Fruit fly (Drosophila melanogaster) whole organism, prepupa: ENCODE measurements around the gene Alp5.

Experiments used
- Blimp-1 ChIP-seq: fragments of 200-800 bp; sonication (Bioruptor generic); optimal IDR thresholded peaks from 3 replicates; lab custom pipeline; 2017; ENCODE audit warnings: missing biosample characterization, missing genetic modification characterization, mild to moderate bottlenecking, moderate library complexity, missing genetic modification reagents
- CG11294 ChIP-seq: fragments of 200-800 bp; sonication (Bioruptor generic); IDR thresholded peaks from 2 replicates; pipeline ENCODE4 v1.3.6; 2022; ENCODE audit warnings: missing biosample characterization, missing genetic modification characterization
- CG11762 ChIP-seq: fragments of 200-800 bp; sonication (Bioruptor generic); optimal IDR thresholded peaks from 3 replicates; lab custom pipeline; 2016; ENCODE audit warnings: missing biosample characterization, missing genetic modification characterization; ENCODE audit not compliant: insufficient read depth
- CG16779 ChIP-seq: fragments of 200-800 bp; sonication (Bioruptor generic); optimal IDR thresholded peaks from 3 replicates; lab custom pipeline; 2017; ENCODE audit warnings: missing biosample characterization, mild to moderate bottlenecking, missing genetic modification characterization
- CG3032 ChIP-seq: fragments of 200-800 bp; optimal IDR thresholded peaks from 2 replicates; lab custom pipeline; 2019; ENCODE audit warnings: missing biosample characterization, mild to moderate bottlenecking, missing genetic modification characterization, moderate library complexity
- CG31627 ChIP-seq: fragments of 200-800 bp; sonication (Bioruptor generic); optimal IDR thresholded peaks from 3 replicates; lab custom pipeline; 2016; ENCODE audit warnings: missing biosample characterization, missing genetic modification characterization
- CG32006 ChIP-seq: fragments of 200-800 bp; sonication (Bioruptor generic); optimal IDR thresholded peaks from 3 replicates; lab custom pipeline; 2017; ENCODE audit warnings: missing biosample characterization, mild to moderate bottlenecking, missing genetic modification characterization
- CG34406 ChIP-seq: fragments of 200-800 bp; sonication (Bioruptor generic); optimal IDR thresholded peaks from 3 replicates; lab custom pipeline; 2016; ENCODE audit warnings: missing biosample characterization, missing genetic modification characterization
- CG6808 ChIP-seq: fragments of 200-800 bp; sonication (Bioruptor generic); optimal IDR thresholded peaks from 3 replicates; lab custom pipeline; 2017; ENCODE audit warnings: missing biosample characterization, missing genetic modification characterization, mild to moderate bottlenecking, moderate library complexity, missing genetic modification reagents
- CG6854 ChIP-seq: fragments of 200-800 bp; sonication (Bioruptor generic); optimal IDR thresholded peaks from 2 replicates; lab custom pipeline; 2017; ENCODE audit warnings: missing biosample characterization, mild to moderate bottlenecking, missing genetic modification characterization
- CG7368 ChIP-seq: fragments of 200-800 bp; sonication (Bioruptor generic); optimal IDR thresholded peaks from 3 replicates; lab custom pipeline; 2016; ENCODE audit warnings: missing biosample characterization, missing genetic modification characterization
- CG8319 ChIP-seq: fragments of 200-800 bp; sonication (Bioruptor generic); optimal IDR thresholded peaks from 3 replicates; lab custom pipeline; 2016; ENCODE audit warnings: missing biosample characterization, missing genetic modification characterization
- CG8632 ChIP-seq: fragments of 200-800 bp; sonication (Bioruptor generic); optimal IDR thresholded peaks from 3 replicates; lab custom pipeline; 2016; ENCODE audit warnings: missing biosample characterization, missing genetic modification characterization
- CG9139 ChIP-seq: fragments of 200-800 bp; sonication (Bioruptor generic); optimal IDR thresholded peaks from 3 replicates; lab custom pipeline; 2017; ENCODE audit warnings: missing biosample characterization, mild to moderate bottlenecking, missing genetic modification characterization
- Eip75B ChIP-seq: fragments of 200-800 bp; sonication (Bioruptor generic); optimal IDR thresholded peaks from 3 replicates; lab custom pipeline; 2016; ENCODE audit warnings: missing biosample characterization, missing genetic modification characterization
- Eip78C ChIP-seq: fragments of 200-800 bp; sonication (Bioruptor generic); peaks from one replicate; lab custom pipeline; 2016; ENCODE audit warnings: missing biosample characterization, missing genetic modification characterization
- Gug ChIP-seq: fragments of 200-800 bp; sonication (Bioruptor generic); IDR thresholded peaks from 2 replicates; pipeline ENCODE4 v1.3.6; 2022; ENCODE audit warnings: missing biosample characterization, missing genetic modification characterization
- Hr38 ChIP-seq: sonication (Bioruptor generic); optimal IDR thresholded peaks from 2 replicates; lab custom pipeline; 2016; ENCODE audit warnings: missing biosample characterization, missing genetic modification characterization
- Hr39 ChIP-seq: fragments of 200-800 bp; sonication (Bioruptor generic); optimal IDR thresholded peaks from 2 replicates; lab custom pipeline; 2016; ENCODE audit warnings: missing biosample characterization, missing genetic modification characterization
- Hr4 ChIP-seq: fragments of 200-800 bp; sonication (Bioruptor generic); optimal IDR thresholded peaks from 3 replicates; lab custom pipeline; 2016; ENCODE audit warnings: missing biosample characterization, missing genetic modification characterization
- Met ChIP-seq: fragments of 200-800 bp; sonication (Bioruptor generic); optimal IDR thresholded peaks from 3 replicates; lab custom pipeline; 2016; ENCODE audit warnings: missing biosample characterization, missing genetic modification characterization
- OdsH ChIP-seq: fragments of 200-800 bp; sonication (Bioruptor generic); optimal IDR thresholded peaks from 3 replicates; lab custom pipeline; 2016; ENCODE audit warnings: missing biosample characterization, missing genetic modification characterization
- Smox ChIP-seq: fragments of 200-800 bp; sonication (Bioruptor generic); optimal IDR thresholded peaks from 3 replicates; lab custom pipeline; 2016; ENCODE audit warnings: missing biosample characterization, missing genetic modification characterization
- Sox14 ChIP-seq: fragments of 200-800 bp; sonication (Bioruptor generic); optimal IDR thresholded peaks from 3 replicates; lab custom pipeline; 2016; ENCODE audit warnings: missing biosample characterization, missing genetic modification characterization
- Sox15 ChIP-seq: fragments of 200-800 bp; sonication (Bioruptor generic); optimal IDR thresholded peaks from 3 replicates; lab custom pipeline; 2016; ENCODE audit warnings: missing biosample characterization, missing genetic modification characterization
- achi ChIP-seq: fragments of 200-800 bp; sonication (Bioruptor generic); optimal IDR thresholded peaks from 3 replicates; lab custom pipeline; 2016; ENCODE audit warnings: missing biosample characterization, missing genetic modification characterization
- acj6 ChIP-seq: fragments of 200-800 bp; sonication (Bioruptor generic); optimal IDR thresholded peaks from 3 replicates; lab custom pipeline; 2016; ENCODE audit warnings: missing biosample characterization, missing genetic modification characterization
- cyc ChIP-seq: fragments of 200-800 bp; sonication (Bioruptor generic); optimal IDR thresholded peaks from 3 replicates; lab custom pipeline; 2016; ENCODE audit warnings: missing biosample characterization, missing genetic modification characterization
- dac ChIP-seq: fragments of 200-800 bp; sonication (Bioruptor generic); optimal IDR thresholded peaks from 2 replicates; lab custom pipeline; 2017; ENCODE audit warnings: missing biosample characterization, mild to moderate bottlenecking, missing genetic modification characterization
- dsx ChIP-seq: fragments of 200-800 bp; optimal IDR thresholded peaks from 3 replicates; lab custom pipeline; 2019; ENCODE audit warnings: missing biosample characterization, mild to moderate bottlenecking, missing genetic modification characterization, moderate library complexity; ENCODE audit not compliant: poor library complexity, severe bottlenecking
- eg ChIP-seq: fragments of 200-800 bp; sonication (Bioruptor generic); IDR thresholded peaks from 3 replicates; pipeline ENCODE4 v1.3.6; 2022; ENCODE audit warnings: missing biosample characterization, missing genetic modification characterization
- esn ChIP-seq: fragments of 200-800 bp; sonication (Bioruptor generic); optimal IDR thresholded peaks from 2 replicates; lab custom pipeline; 2016; ENCODE audit warnings: missing biosample characterization, mild to moderate bottlenecking, missing genetic modification characterization, moderate library complexity
- fd59A ChIP-seq: fragments of 200-800 bp; sonication (Bioruptor generic); optimal IDR thresholded peaks from 2 replicates; lab custom pipeline; 2017; ENCODE audit warnings: missing biosample characterization, mild to moderate bottlenecking, missing genetic modification characterization, missing genetic modification reagents
- fd85E ChIP-seq: fragments of 200-800 bp; sonication (Bioruptor generic); optimal IDR thresholded peaks from 3 replicates; lab custom pipeline; 2016; ENCODE audit warnings: missing biosample characterization, missing genetic modification characterization
- fkh ChIP-seq: fragments of 200-800 bp; sonication (Bioruptor generic); optimal IDR thresholded peaks from 3 replicates; lab custom pipeline; 2017; ENCODE audit warnings: missing biosample characterization, mild to moderate bottlenecking, missing genetic modification characterization, moderate library complexity
- lz ChIP-seq: fragments of 200-800 bp; sonication (Bioruptor generic); optimal IDR thresholded peaks from 3 replicates; lab custom pipeline; 2016; ENCODE audit warnings: missing biosample characterization, missing genetic modification characterization
- net ChIP-seq: fragments of 200-800 bp; sonication (Bioruptor generic); optimal IDR thresholded peaks from 3 replicates; lab custom pipeline; 2016; ENCODE audit warnings: missing biosample characterization, missing genetic modification characterization
- pdm3 ChIP-seq: fragments of 200-800 bp; sonication (Bioruptor generic); optimal IDR thresholded peaks from 3 replicates; lab custom pipeline; 2016; ENCODE audit warnings: missing biosample characterization, missing genetic modification characterization
- salr ChIP-seq, 2 experiments: fragments of 200-800 bp; sonication (Bioruptor generic); optimal IDR thresholded peaks; 3 replicates each; lab custom pipeline; 2016 to 2018; ENCODE audit warnings: missing biosample characterization in 2 of 2, missing genetic modification characterization in 2 of 2, mild to moderate bottlenecking in 1 of 2
- spab ChIP-seq: fragments of 200-800 bp; sonication (Bioruptor generic); optimal IDR thresholded peaks from 2 replicates; lab custom pipeline; 2017; ENCODE audit warnings: missing biosample characterization, mild to moderate bottlenecking, missing genetic modification characterization, missing genetic modification reagents
- svp ChIP-seq: fragments of 200-800 bp; sonication (Bioruptor generic); peaks from one replicate; lab custom pipeline; 2016; ENCODE audit warnings: missing biosample characterization, missing genetic modification characterization
- topi ChIP-seq: fragments of 200-800 bp; sonication (Bioruptor generic); optimal IDR thresholded peaks from 3 replicates; lab custom pipeline; 2016; ENCODE audit warnings: missing biosample characterization, missing genetic modification characterization
- vri ChIP-seq: fragments of 200-800 bp; sonication (Bioruptor generic); optimal IDR thresholded peaks from 3 replicates; lab custom pipeline; 2016; ENCODE audit warnings: missing biosample characterization, mild to moderate bottlenecking, missing genetic modification characterization

The Alp5 gene

DNA sequence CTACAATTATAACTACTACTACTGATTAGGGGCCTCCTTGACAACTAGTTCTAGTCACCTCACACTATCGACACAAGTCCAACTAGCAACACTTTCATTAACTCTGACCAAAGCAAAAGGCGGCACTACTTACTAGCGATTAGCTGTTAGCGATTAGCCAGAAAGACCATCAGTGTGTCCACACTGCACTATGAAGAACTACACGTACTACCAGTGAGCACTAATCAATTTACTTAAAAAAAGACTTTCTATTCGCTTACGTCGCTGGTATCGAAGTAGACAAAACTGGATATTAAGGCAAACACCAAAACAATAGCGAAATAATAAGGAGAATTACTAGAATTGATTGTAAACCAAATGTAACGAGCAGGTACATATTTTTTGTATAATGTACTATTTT is 7.0 kb upstream of the Alp5 start:
- TF ChIP-seq CG11294, result no peak
- TF ChIP-seq CG8319 (GFP tag; lab: Kevin White, UChicago), result no peak
- no peak for TF ChIP-seq CG32006 (GFP tag; lab: Kevin White, UChicago)

dm6 chr3R:21001123-21001522 is 5.7 kb downstream of the Alp5 start:
- TF ChIP-seq Met (GFP tag; lab: Kevin White, UChicago), result no peak
- no peak for TF ChIP-seq Blimp-1 (GFP tag; lab: Kevin White, UChicago)
- TF ChIP-seq fkh (GFP tag; lab: Kevin White, UChicago), result peak; percentile 57
- TF ChIP-seq lz (GFP tag; lab: Kevin White, UChicago), result no peak

DNA sequence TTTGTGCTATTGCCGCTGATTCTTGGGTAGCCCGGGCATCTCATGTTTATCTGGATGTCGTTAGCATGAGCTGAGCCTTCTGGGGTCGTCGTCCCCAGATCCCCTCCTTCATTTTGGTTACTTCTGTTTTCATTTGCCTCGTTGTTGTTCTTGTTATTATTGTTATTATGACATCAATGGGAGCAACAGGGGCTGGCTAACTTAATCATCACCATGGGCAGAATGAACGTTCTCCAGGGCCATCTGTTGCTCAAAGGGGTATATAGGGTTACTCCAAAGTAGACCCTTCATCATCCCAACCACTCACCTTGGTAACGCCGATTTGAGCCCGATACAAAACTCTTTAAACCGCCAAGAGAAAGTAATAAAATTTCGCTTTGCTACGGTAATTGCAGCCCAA is 8.5 kb downstream of the Alp5 start:
- TF ChIP-seq dsx, result no peak
- TF ChIP-seq salr (GFP tag; optimal IDR thresholded peaks at IDR 0.05; lab: Kevin White, UChicago), result no peak
- TF ChIP-seq CG11762 (GFP tag; lab: Kevin White, UChicago), result no peak
- no peak for TF ChIP-seq Hr38 (GFP tag; lab: Kevin White, UChicago)

DNA sequence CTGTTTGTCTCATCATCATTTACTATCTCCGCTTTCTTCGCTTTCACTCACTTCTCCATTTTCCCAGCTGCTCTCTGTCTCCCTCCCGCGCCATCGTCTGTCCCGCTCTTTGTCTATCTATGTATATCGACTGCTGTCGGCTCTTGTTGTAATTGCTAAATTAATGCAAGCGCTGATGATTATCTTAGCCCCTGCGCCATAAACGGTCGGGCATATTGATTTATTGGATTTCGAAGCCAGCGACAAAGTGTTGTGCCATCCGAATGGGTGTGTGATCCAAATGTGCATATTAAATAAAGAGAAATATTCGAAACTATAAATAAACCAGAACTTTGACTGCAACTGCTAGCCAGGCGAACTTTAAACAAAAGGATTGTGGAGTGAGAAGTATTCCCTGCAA is 16.4 kb downstream of the Alp5 start:
- TF ChIP-seq fd59A (GFP tag; lab: Kevin White, UChicago) (no peak), esn (no peak), acj6 (no peak), CG3032 (no peak), CG34406 (GFP tag; lab: Kevin White, UChicago) (no peak), net (no peak), dac (GFP tag; lab: Kevin White, UChicago) (no peak), Sox15 (GFP tag; lab: Kevin White, UChicago) (no peak), eg (no peak), CG6808 (GFP tag; lab: Kevin White, UChicago) (no peak), spab (no peak), fd85E (GFP tag; lab: Kevin White, UChicago) (no peak), topi (GFP tag; lab: Kevin White, UChicago) (no peak)
- TF ChIP-seq, all 60 proteins: peak for 0

- peak; percentile 16 for TF ChIP-seq pdm3
- peak; percentile 5 for TF ChIP-seq Hr39 (GFP tag; lab: Kevin White, UChicago)
- TF ChIP-seq CG16779 (tag; lab: Kevin White, UChicago), result no peak
- peak; percentile 9 for TF ChIP-seq cyc (GFP tag; lab: Kevin White, UChicago)
- no peak for TF ChIP-seq vri
- TF ChIP-seq fd59A (GFP tag; lab: Kevin White, UChicago), result no peak
- no peak for TF ChIP-seq CG11762 (GFP tag; lab: Kevin White, UChicago)
- TF ChIP-seq dac (GFP tag; lab: Kevin White, UChicago), result peak; percentile 19
- peak in 1 of 2 experiments; percentile 3 for TF ChIP-seq salr (GFP tag; optimal IDR thresholded peaks at IDR 0.05; lab: Kevin White, UChicago)
- TF ChIP-seq Sox15 (GFP tag; lab: Kevin White, UChicago), result no peak
- no peak for TF ChIP-seq fd85E (GFP tag; lab: Kevin White, UChicago)
- TF ChIP-seq CG9139 (GFP tag; lab: Kevin White, UChicago), result no peak
- peak; percentile 65 for TF ChIP-seq Eip78C
- TF ChIP-seq CG34406 (GFP tag; lab: Kevin White, UChicago), result no peak
- no peak for TF ChIP-seq lz (GFP tag; lab: Kevin White, UChicago)
- peak; percentile 10; the same call in 1 of the 2 replicates for TF ChIP-seq CG11294
- TF ChIP-seq Eip75B (GFP tag; lab: Kevin White, UChicago), result peak; percentile 14
- TF ChIP-seq CG8319 (GFP tag; lab: Kevin White, UChicago), result no peak
- TF ChIP-seq CG31627 (GFP tag; lab: Kevin White, UChicago), result peak; percentile 18
- peak; percentile 57 for TF ChIP-seq Hr4 (GFP tag; lab: Kevin White, UChicago)
- no peak for TF ChIP-seq Met (GFP tag; lab: Kevin White, UChicago)
- peak; percentile 20 for TF ChIP-seq achi
- TF ChIP-seq Smox (GFP tag; lab: Kevin White, UChicago), result no peak
- TF ChIP-seq CG7368, result no peak
- peak; percentile 9 for TF ChIP-seq fkh (GFP tag; lab: Kevin White, UChicago)
- no peak for TF ChIP-seq CG6854 (GFP tag; lab: Kevin White, UChicago)
- TF ChIP-seq net, result no peak
- peak; percentile 41; the same call in 1 of the 2 replicates for TF ChIP-seq Gug
- peak; percentile 31 for TF ChIP-seq OdsH (GFP tag; lab: Kevin White, UChicago)
- no peak for TF ChIP-seq Blimp-1 (GFP tag; lab: Kevin White, UChicago)
- no peak for TF ChIP-seq CG8632 (GFP tag; lab: Kevin White, UChicago)
- TF ChIP-seq topi (GFP tag; lab: Kevin White, UChicago), result no peak
- no peak for TF ChIP-seq eg
- peak; percentile 47 for TF ChIP-seq svp (GFP tag; lab: Kevin White, UChicago)
- TF ChIP-seq Sox14, result no peak
These were observed 17.1 kb downstream of the Alp5 start for dm6 chr3R:20989657-20990056.
